Fruit fly (Drosophila melanogaster) whole organism, embryonic: ENCODE measurements around the gene Vps52.

Source experiments
- Abd-B ChIP-seq: fragments of 200-800 bp; sonication (Bioruptor generic); optimal IDR thresholded peaks from 2 replicates; lab custom pipeline; 2018; ENCODE audit warnings: missing biosample characterization, mild to moderate bottlenecking, missing genetic modification characterization, moderate library complexity
- BEAF-32 ChIP-seq: fragments of 200-800 bp; sonication (Bioruptor generic); optimal IDR thresholded peaks from 3 replicates; lab custom pipeline; 2017; ENCODE audit warnings: missing biosample characterization, missing genetic modification characterization, mild to moderate bottlenecking, moderate library complexity, missing genetic modification reagents
- Bdp1 ChIP-seq: fragments of 200-800 bp; sonication (Bioruptor generic); optimal IDR thresholded peaks from 3 replicates; lab custom pipeline; 2016; ENCODE audit warnings: missing biosample characterization, missing genetic modification characterization
- Bgb ChIP-seq: fragments of 200-800 bp; sonication (Bioruptor generic); IDR thresholded peaks from 2 replicates; pipeline ENCODE4 v1.3.6; 2022; ENCODE audit warnings: missing biosample characterization, missing genetic modification characterization; ENCODE audit not compliant: partially characterized antibody
- C15 ChIP-seq: fragments of 200-800 bp; sonication (Bioruptor generic); IDR thresholded peaks from 3 replicates; pipeline ENCODE4 v1.3.6; 2022; ENCODE audit warnings: missing biosample characterization, missing genetic modification characterization
- CG11456 ChIP-seq: fragments of 200-800 bp; sonication (Bioruptor generic); IDR thresholded peaks from 3 replicates; pipeline ENCODE4 v1.3.6; 2022; ENCODE audit warnings: missing biosample characterization, missing genetic modification characterization
- CG11504 ChIP-seq: fragments of 200-800 bp; sonication (Bioruptor generic); optimal IDR thresholded peaks from 3 replicates; lab custom pipeline; 2019; ENCODE audit warnings: missing biosample characterization, mild to moderate bottlenecking, missing genetic modification characterization, moderate library complexity
- CG15514 ChIP-seq: fragments of 200-800 bp; sonication (Bioruptor generic); optimal IDR thresholded peaks from 3 replicates; lab custom pipeline; 2017; ENCODE audit warnings: missing biosample characterization, missing genetic modification characterization, mild to moderate bottlenecking, moderate library complexity, missing genetic modification reagents
- CG2129 ChIP-seq: fragments of 200-800 bp; sonication (Bioruptor generic); IDR thresholded peaks from 2 replicates; pipeline ENCODE4 v1.3.6; 2022; ENCODE audit warnings: missing biosample characterization, missing genetic modification characterization; ENCODE audit not compliant: partially characterized antibody
- CG31388 ChIP-seq: fragments of 200-800 bp; sonication (Bioruptor generic); optimal IDR thresholded peaks from 2 replicates; lab custom pipeline; 2016; ENCODE audit warnings: missing biosample characterization, missing genetic modification characterization
- CG32532 ChIP-seq: fragments of 200-800 bp; sonication (Bioruptor generic); IDR thresholded peaks from 2 replicates; pipeline ENCODE4 v1.3.6; 2022; ENCODE audit warnings: missing biosample characterization, missing genetic modification characterization
- CG33557 ChIP-seq: fragments of 200-800 bp; sonication (Bioruptor generic); optimal IDR thresholded peaks from 2 replicates; lab custom pipeline; 2019; ENCODE audit warnings: missing biosample characterization, mild to moderate bottlenecking, missing genetic modification characterization, moderate library complexity
- CG8281 ChIP-seq: fragments of 200-800 bp; sonication (Bioruptor generic); optimal IDR thresholded peaks from 2 replicates; lab custom pipeline; 2018; ENCODE audit warnings: missing biosample characterization, mild to moderate bottlenecking, missing genetic modification characterization, moderate library complexity
- CG9932 ChIP-seq: fragments of 200-800 bp; sonication (Bioruptor generic); IDR thresholded peaks from 2 replicates; pipeline ENCODE4 v1.3.6; 2022; ENCODE audit warnings: missing biosample characterization, missing genetic modification characterization
- Dll ChIP-seq: fragments of 200-800 bp; sonication (Bioruptor generic); IDR thresholded peaks from 4 replicates; pipeline ENCODE4 v1.3.6; 2022; ENCODE audit warnings: missing biosample characterization, missing genetic modification characterization; ENCODE audit not compliant: partially characterized antibody
- Doc3 ChIP-seq: fragments of 200-800 bp; sonication (Bioruptor generic); IDR thresholded peaks from 3 replicates; pipeline ENCODE4 v1.3.6; 2022; ENCODE audit warnings: missing biosample characterization, missing genetic modification characterization; ENCODE audit not compliant: partially characterized antibody
- Dp ChIP-seq: fragments of 200-800 bp; sonication (Bioruptor generic); optimal IDR thresholded peaks from 2 replicates; lab custom pipeline; 2018; ENCODE audit warnings: missing biosample characterization, mild to moderate bottlenecking, missing genetic modification characterization, moderate library complexity
- E2f2 ChIP-seq: fragments of 200-800 bp; sonication (Bioruptor generic); IDR thresholded peaks from 2 replicates; pipeline ENCODE4 v1.3.6; 2022; ENCODE audit warnings: missing biosample characterization, missing genetic modification characterization
- HLH4C ChIP-seq: fragments of 200-800 bp; sonication (Bioruptor generic); IDR thresholded peaks from 3 replicates; pipeline ENCODE4 v1.3.6; 2022; ENCODE audit warnings: missing biosample characterization, missing genetic modification characterization; ENCODE audit not compliant: partially characterized antibody
- MBD-R2 ChIP-seq: fragments of 200-800 bp; sonication (Bioruptor generic); IDR thresholded peaks from 2 replicates; pipeline ENCODE4 v1.3.6; 2022; ENCODE audit warnings: missing biosample characterization, missing genetic modification characterization
- MESR4 ChIP-seq: fragments of 200-800 bp; sonication (Bioruptor generic); optimal IDR thresholded peaks from 2 replicates; lab custom pipeline; 2018; ENCODE audit warnings: missing biosample characterization, mild to moderate bottlenecking, missing genetic modification characterization, moderate library complexity
- MTF-1 ChIP-seq: fragments of 200-800 bp; sonication (Bioruptor generic); optimal IDR thresholded peaks from 2 replicates; lab custom pipeline; 2018; ENCODE audit warnings: missing biosample characterization, mild to moderate bottlenecking, missing genetic modification characterization, borderline replicate concordance
- NFAT ChIP-seq: fragments of 200-800 bp; sonication (Bioruptor generic); IDR thresholded peaks from 2 replicates; pipeline ENCODE4 v1.3.6; 2022; ENCODE audit warnings: missing biosample characterization, missing genetic modification characterization
- Pdp1 ChIP-seq, 2 experiments: fragments of 200-800 bp; sonication (Bioruptor generic); optimal IDR thresholded peaks; 3 replicates each; lab custom pipeline; 2016; ENCODE audit warnings: missing biosample characterization in 2 of 2, missing genetic modification characterization in 2 of 2, mild to moderate bottlenecking in 1 of 2, moderate library complexity in 1 of 2
- Poxn ChIP-seq: fragments of 200-800 bp; sonication (Bioruptor generic); IDR thresholded peaks from 2 replicates; pipeline ENCODE4 v1.3.6; 2022; ENCODE audit warnings: missing biosample characterization, missing genetic modification characterization
- Sry-β ChIP-seq: fragments of 200-800 bp; sonication (Bioruptor generic); optimal IDR thresholded peaks from 2 replicates; lab custom pipeline; 2018; ENCODE audit warnings: missing biosample characterization, mild to moderate bottlenecking, missing genetic modification characterization, moderate library complexity
- ap ChIP-seq: fragments of 200-800 bp; sonication (Bioruptor generic); IDR thresholded peaks from 2 replicates; pipeline ENCODE4 v1.3.6; 2022; ENCODE audit warnings: missing biosample characterization, missing genetic modification characterization
- ato ChIP-seq: fragments of 200-800 bp; sonication (Bioruptor generic); IDR thresholded peaks from 2 replicates; pipeline ENCODE4 v1.3.6; 2022; ENCODE audit warnings: missing biosample characterization, missing genetic modification characterization; ENCODE audit not compliant: partially characterized antibody
- bbx ChIP-seq: fragments of 200-800 bp; sonication (Bioruptor generic); IDR thresholded peaks from 2 replicates; pipeline ENCODE4 v1.3.6; 2022; ENCODE audit warnings: missing biosample characterization, missing genetic modification characterization; ENCODE audit not compliant: partially characterized antibody
- crp ChIP-seq, 2 experiments: fragments of 200-800 bp; sonication (Bioruptor generic); optimal IDR thresholded peaks; 2 replicates in 1 of 2; 3 replicates in 1 of 2; lab custom pipeline; 2017; ENCODE audit warnings: missing biosample characterization in 2 of 2, missing genetic modification characterization in 2 of 2, mild to moderate bottlenecking in 1 of 2, moderate library complexity in 1 of 2
- disco-r ChIP-seq: fragments of 200-800 bp; sonication (Bioruptor generic); optimal IDR thresholded peaks from 2 replicates; lab custom pipeline; 2016; ENCODE audit warnings: missing biosample characterization, missing genetic modification characterization
- en ChIP-seq: fragments of 200-800 bp; sonication (Bioruptor generic); optimal IDR thresholded peaks from 2 replicates; lab custom pipeline; 2016; ENCODE audit warnings: missing biosample characterization, missing genetic modification characterization
- ewg ChIP-seq: fragments of 200-800 bp; sonication (Bioruptor generic); optimal IDR thresholded peaks from 3 replicates; lab custom pipeline; 2017; ENCODE audit warnings: mild to moderate bottlenecking, missing biosample characterization, missing genetic modification reagents, missing genetic modification characterization
- gem ChIP-seq: fragments of 200-800 bp; sonication (Bioruptor generic); optimal IDR thresholded peaks from 2 replicates; lab custom pipeline; 2019; ENCODE audit warnings: missing biosample characterization, mild to moderate bottlenecking, missing genetic modification characterization, moderate library complexity
- gfzf ChIP-seq: fragments of 200-800 bp; sonication (Bioruptor generic); optimal IDR thresholded peaks from 2 replicates; lab custom pipeline; 2016; ENCODE audit warnings: missing biosample characterization, mild to moderate bottlenecking, missing genetic modification characterization, moderate library complexity
- hbn ChIP-seq: fragments of 200-800 bp; sonication (Bioruptor generic); IDR thresholded peaks from 2 replicates; pipeline ENCODE4 v1.3.6; 2022; ENCODE audit warnings: missing biosample characterization, missing genetic modification characterization; ENCODE audit not compliant: partially characterized antibody
- nerfin-2 ChIP-seq: fragments of 200-800 bp; sonication (Bioruptor generic); IDR thresholded peaks from 2 replicates; pipeline ENCODE4 v1.3.6; 2022; ENCODE audit warnings: missing biosample characterization, missing genetic modification characterization; ENCODE audit not compliant: partially characterized antibody
- pfk ChIP-seq: fragments of 200-800 bp; sonication (Bioruptor generic); optimal IDR thresholded peaks from 2 replicates; lab custom pipeline; 2018; ENCODE audit warnings: missing biosample characterization, mild to moderate bottlenecking, missing genetic modification characterization, moderate library complexity
- run ChIP-seq: fragments of 200-800 bp; sonication (Bioruptor generic); optimal IDR thresholded peaks from 3 replicates; lab custom pipeline; 2018; ENCODE audit warnings: missing biosample characterization, mild to moderate bottlenecking, missing genetic modification characterization
- sima ChIP-seq: fragments of 200-800 bp; sonication (Bioruptor generic); optimal IDR thresholded peaks from 2 replicates; lab custom pipeline; 2016; ENCODE audit warnings: missing biosample characterization, missing genetic modification characterization
- sna ChIP-seq: fragments of 200-800 bp; sonication (Bioruptor generic); IDR thresholded peaks from 2 replicates; pipeline ENCODE4 v1.3.6; 2022; ENCODE audit warnings: missing biosample characterization, missing genetic modification characterization; ENCODE audit not compliant: partially characterized antibody
- ssp ChIP-seq: fragments of 200-800 bp; sonication (Bioruptor generic); IDR thresholded peaks from 2 replicates; pipeline ENCODE4 v1.3.6; 2022; ENCODE audit warnings: missing biosample characterization, missing genetic modification characterization
- tin ChIP-seq: fragments of 200-800 bp; sonication (Bioruptor generic); optimal IDR thresholded peaks from 3 replicates; lab custom pipeline; 2016; ENCODE audit warnings: missing biosample characterization, missing genetic modification characterization
- tll ChIP-seq, 2 experiments: fragments of 200-800 bp in 1 of 2; fragments of >200 bp in 1 of 2; sonication (Bioruptor generic) in 1 of 2; optimal IDR thresholded peaks; 2 replicates each; lab custom pipeline; 2017 to 2019; ENCODE audit warnings: missing biosample characterization in 2 of 2, missing genetic modification characterization in 2 of 2, mild to moderate bottlenecking in 1 of 2, moderate library complexity in 1 of 2
- ttk ChIP-seq: fragments of 200-800 bp; sonication (Bioruptor generic); IDR thresholded peaks from 2 replicates; pipeline ENCODE4 v2.1.2; 2022; ENCODE audit warnings: missing biosample characterization, missing genetic modification characterization
- vnd ChIP-seq: fragments of 200-800 bp; sonication (Bioruptor generic); IDR thresholded peaks from 3 replicates; pipeline ENCODE4 v1.3.6; 2022; ENCODE audit warnings: missing biosample characterization, missing genetic modification characterization; ENCODE audit not compliant: partially characterized antibody
- zen2 ChIP-seq: fragments of 200-800 bp; sonication (Bioruptor generic); IDR thresholded peaks from 3 replicates; pipeline ENCODE4 v1.3.6; 2022; ENCODE audit warnings: missing biosample characterization, missing genetic modification characterization; ENCODE audit not compliant: partially characterized antibody

Vps52 gene

dm6 chr2L:5532061-5532460, 8.4 kb upstream of the Vps52 start, which contains the start of gene Coq6 (continued):
- TF ChIP-seq Pdp1 (GFP tag; optimal IDR thresholded peaks at IDR 0.05; lab: Kevin White, UChicago) (peak in 1 of 2 experiments; percentile 58), CG15514 (GFP tag; lab: Kevin White, UChicago) (peak; percentile 25), Bdp1 (GFP tag; lab: Kevin White, UChicago) (no peak), en (GFP tag; lab: Kevin White, UChicago) (no peak), ewg (GFP tag; lab: Kevin White, UChicago) (no peak), Dp (GFP tag; lab: Kevin White, UChicago) (peak; percentile 56), NFAT (no peak; the same call in 1 of the 2 replicates), nerfin-2 (GFP tag; lab: Robert Waterston, UW) (no peak), gfzf (GFP tag; lab: Kevin White, UChicago) (peak; percentile 0), bbx (GFP tag; lab: Robert Waterston, UW) (peak; percentile 39; the same call in 1 of the 2 replicates), CG11456 (GFP tag; lab: Robert Waterston, UW) (no peak), CG11504 (no peak), Sry-β (GFP tag; lab: Kevin White, UChicago) (no peak), BEAF-32 (GFP tag; lab: Kevin White, UChicago) (peak; percentile 62), ap (GFP tag; lab: Robert Waterston, UW) (no peak), Abd-B (peak; percentile 13), ato (GFP tag; lab: Robert Waterston, UW) (0 out of 2 replicates have a peak, but pooled peaks have one; percentile 32), sima (no peak), E2f2 (peak; percentile 74), ttk (no peak), CG31388 (GFP tag; lab: Kevin White, UChicago) (no peak), tll (GFP tag; optimal IDR thresholded peaks at IDR 0.05; lab: Kevin White, UChicago) (no peak), pfk (GFP tag; lab: Kevin White, UChicago) (no peak), hbn (GFP tag; lab: Robert Waterston, UW) (peak; percentile 54), disco-r (GFP tag; lab: Kevin White, UChicago) (no peak), zen2 (GFP tag; lab: Robert Waterston, UW) (peak; percentile 68; the same call in 2 of the 3 replicates), crp (GFP tag; optimal IDR thresholded peaks at IDR 0.05; lab: Kevin White, UChicago) (peak in 1 of 2 experiments; percentile 11), Dll (GFP tag; lab: Robert Waterston, UW) (peak; percentile 70), CG8281 (no peak), C15 (GFP tag; lab: Robert Waterston, UW) (no peak), Bgb (peak; percentile 47; the same call in 1 of the 2 replicates), tin (GFP tag; lab: Kevin White, UChicago) (no peak), Poxn (GFP tag; lab: Robert Waterston, UW) (no peak), ssp (GFP tag; lab: Robert Waterston, UW) (no peak), HLH4C (GFP tag; lab: Robert Waterston, UW) (peak; percentile 65; the same call in 2 of the 3 replicates), Doc3 (GFP tag; lab: Robert Waterston, UW) (peak; percentile 65), CG32532 (GFP tag; lab: Robert Waterston, UW) (peak; percentile 42; the same call in 1 of the 2 replicates), run (no peak), vnd (GFP tag; lab: Robert Waterston, UW) (peak; percentile 38; the same call in 1 of the 3 replicates), gem (tag; lab: Kevin White, UChicago) (no peak), CG9932 (GFP tag; lab: Robert Waterston, UW) (peak; percentile 15; the same call in 1 of the 2 replicates), CG2129 (0 out of 2 replicates have a peak, but pooled peaks have one; percentile 18), sna (peak; percentile 63), MESR4 (peak; percentile 41), MTF-1 (GFP tag; lab: Kevin White, UChicago) (no peak), MBD-R2 (GFP tag; lab: Robert Waterston, UW) (peak; percentile 71; the same call in 1 of the 2 replicates), CG33557 (GFP tag; lab: Kevin White, UChicago) (no peak)
